Worm (Caenorhabditis elegans) whole organism, L2 larva: ENCODE data around the gene srg-56.

Source experiments
- C34F6.9 ChIP-seq: fragments of 150-350 bp; optimal IDR thresholded peaks from 2 replicates; lab custom pipeline; 2014; ENCODE audit warnings: missing biosample characterization, missing genetic modification characterization
- R02D3.7 ChIP-seq: fragments of 150-350 bp; optimal IDR thresholded peaks from 2 replicates; lab custom pipeline; 2014; ENCODE audit warnings: missing biosample characterization, missing genetic modification characterization
- Y55F3AM.14 ChIP-seq: fragments of 200-800 bp; sonication (Bioruptor generic); optimal IDR thresholded peaks from 2 replicates; lab custom pipeline; 2018; ENCODE audit warnings: mild to moderate bottlenecking, missing genetic modification characterization, missing compliant biosample characterization
- alr-1 ChIP-seq: fragments of 150-350 bp; optimal IDR thresholded peaks from 2 replicates; lab custom pipeline; 2014; ENCODE audit warnings: missing biosample characterization, missing genetic modification characterization
- blmp-1 ChIP-seq: sonication (generic microtip); optimal IDR thresholded peaks from 2 replicates; lab custom pipeline; 2017; ENCODE audit warnings: missing genetic modification characterization, mild to moderate bottlenecking, missing compliant biosample characterization, antibody characterized with exemption, moderate library complexity; ENCODE audit not compliant: insufficient read depth
- crh-2 ChIP-seq: sonication (generic microtip); optimal IDR thresholded peaks from 2 replicates; lab custom pipeline; 2017; ENCODE audit warnings: missing biosample characterization, missing genetic modification characterization
- dmd-4 ChIP-seq: sonication (generic microtip); optimal IDR thresholded peaks from 2 replicates; lab custom pipeline; 2017; ENCODE audit warnings: missing biosample characterization, missing genetic modification characterization
- egl-27 ChIP-seq: sonication (generic microtip); optimal IDR thresholded peaks from 3 replicates; lab custom pipeline; 2017; ENCODE audit warnings: missing biosample characterization, missing genetic modification reagents, missing genetic modification characterization
- elt-1 ChIP-seq: fragments of 150-350 bp; optimal IDR thresholded peaks from 2 replicates; lab custom pipeline; 2014; ENCODE audit warnings: missing biosample characterization, missing genetic modification characterization
- fos-1 ChIP-seq: fragments of 150-350 bp; optimal IDR thresholded peaks from 2 replicates; lab custom pipeline; 2014; ENCODE audit warnings: missing biosample characterization, missing genetic modification characterization
- lin-11 ChIP-seq: fragments of 150-350 bp; sonication (generic microtip); optimal IDR thresholded peaks from 2 replicates; lab custom pipeline; 2014; ENCODE audit warnings: missing biosample characterization, missing genetic modification characterization, inconsistent platforms, mixed read lengths
- lin-13 ChIP-seq: fragments of 150-350 bp; optimal IDR thresholded peaks from 2 replicates; lab custom pipeline; 2014; ENCODE audit warnings: missing biosample characterization, missing genetic modification reagents, missing genetic modification characterization
- lin-39 ChIP-seq: fragments of 150-350 bp; optimal IDR thresholded peaks from 2 replicates; lab custom pipeline; 2014; ENCODE audit warnings: missing biosample characterization, missing genetic modification reagents, missing genetic modification characterization
- lsy-2 ChIP-seq, 2 experiments: fragments of 150-350 bp in 1 of 2; sonication (generic microtip) in 1 of 2; optimal IDR thresholded peaks; 2 replicates each; lab custom pipeline; 2014 to 2017; ENCODE audit warnings: missing biosample characterization in 2 of 2, missing genetic modification characterization in 2 of 2
- mdl-1 ChIP-seq, 2 experiments: fragments of 150-350 bp in 1 of 2; sonication (generic microtip) in 1 of 2; optimal IDR thresholded peaks; 2 replicates each; lab custom pipeline; 2017; ENCODE audit warnings: missing biosample characterization in 2 of 2, missing genetic modification characterization in 2 of 2
- nhr-10 ChIP-seq: sonication (generic microtip); optimal IDR thresholded peaks from 2 replicates; lab custom pipeline; 2017; ENCODE audit warnings: missing biosample characterization, missing genetic modification characterization
- nhr-11 ChIP-seq: fragments of 150-350 bp; optimal IDR thresholded peaks from 2 replicates; lab custom pipeline; 2014; ENCODE audit warnings: missing biosample characterization, missing genetic modification characterization
- nhr-12 ChIP-seq: fragments of 150-350 bp; optimal IDR thresholded peaks from 2 replicates; lab custom pipeline; 2014; ENCODE audit warnings: missing biosample characterization, missing genetic modification characterization
- nhr-21 ChIP-seq: fragments of 150-350 bp; optimal IDR thresholded peaks from 2 replicates; lab custom pipeline; 2014; ENCODE audit warnings: missing biosample characterization, missing genetic modification characterization
- nhr-23 ChIP-seq: fragments of 150-350 bp; optimal IDR thresholded peaks from 2 replicates; lab custom pipeline; 2014; ENCODE audit warnings: missing biosample characterization, missing genetic modification reagents, missing genetic modification characterization
- nhr-237 ChIP-seq: fragments of 150-350 bp; optimal IDR thresholded peaks from 2 replicates; lab custom pipeline; 2014; ENCODE audit warnings: missing biosample characterization, missing genetic modification characterization
- nhr-25 ChIP-seq: fragments of 150-350 bp; sonication (generic microtip); optimal IDR thresholded peaks from 3 replicates; lab custom pipeline; 2014; ENCODE audit warnings: missing biosample characterization, missing genetic modification characterization
- nhr-6 ChIP-seq: fragments of 150-350 bp; optimal IDR thresholded peaks from 2 replicates; lab custom pipeline; 2014; ENCODE audit warnings: missing biosample characterization, missing genetic modification characterization
- nhr-77 ChIP-seq: fragments of 150-350 bp; optimal IDR thresholded peaks from 2 replicates; lab custom pipeline; 2014; ENCODE audit warnings: missing biosample characterization, missing genetic modification characterization
- sem-4 ChIP-seq: fragments of 150-350 bp; optimal IDR thresholded peaks from 2 replicates; lab custom pipeline; 2014; ENCODE audit warnings: missing biosample characterization, missing genetic modification reagents, missing genetic modification characterization
- sma-3 ChIP-seq: sonication (generic microtip); optimal IDR thresholded peaks from 2 replicates; lab custom pipeline; 2016; ENCODE audit warnings: missing genetic modification reagents, missing genetic modification characterization, missing compliant biosample characterization
- unc-39 ChIP-seq: fragments of 150-350 bp; optimal IDR thresholded peaks from 2 replicates; lab custom pipeline; 2014; ENCODE audit warnings: missing biosample characterization, missing genetic modification characterization
- unc-55 ChIP-seq: fragments of 150-350 bp; sonication (generic microtip); optimal IDR thresholded peaks from 3 replicates; lab custom pipeline; 2014; ENCODE audit warnings: missing biosample characterization, missing genetic modification reagents, missing genetic modification characterization
- zag-1 ChIP-seq: fragments of 150-350 bp; optimal IDR thresholded peaks from 2 replicates; lab custom pipeline; 2014; ENCODE audit warnings: missing biosample characterization, missing genetic modification characterization
- ztf-11 ChIP-seq: sonication (generic microtip); optimal IDR thresholded peaks from 2 replicates; lab custom pipeline; 2017; ENCODE audit warnings: missing biosample characterization, missing genetic modification characterization
- ztf-4 ChIP-seq: fragments of 150-350 bp; optimal IDR thresholded peaks from 2 replicates; lab custom pipeline; 2014; ENCODE audit warnings: missing biosample characterization, missing genetic modification characterization

srg-56 gene

ce11 chrV:2694389-2694788 lies 43.7 kb downstream of the srg-56 start, which contains the start of gene Y45G12B.2 (continued):
- TF ChIP-seq R02D3.7 (no peak), nhr-25 (tag; lab: Kevin White, UChicago) (peak; percentile 51), nhr-237 (tag; lab: Kevin White, UChicago) (no peak), nhr-21 (tag; lab: Kevin White, UChicago) (peak; percentile 62), nhr-77 (tag; lab: Kevin White, UChicago) (no peak), alr-1 (tag; lab: Kevin White, UChicago) (no peak), ztf-4 (tag; lab: Kevin White, UChicago) (no peak), C34F6.9 (tag; lab: Kevin White, UChicago) (peak; percentile 69), mdl-1 (tag; optimal IDR thresholded peaks at IDR 0.05; lab: Kevin White, UChicago) (no peak), elt-1 (tag; lab: Kevin White, UChicago) (no peak), Y55F3AM.14 (GFP tag; lab: Kevin White, UChicago) (no peak), lsy-2 (tag; optimal IDR thresholded peaks at IDR 0.05; lab: Kevin White, UChicago) (peak; percentile 98 to 99), zag-1 (tag; lab: Kevin White, UChicago) (no peak), nhr-23 (tag; lab: Kevin White, UChicago) (no peak), ztf-11 (tag; lab: Kevin White, UChicago) (no peak), unc-55 (GFP tag; lab: Kevin White, UChicago) (peak; percentile 73), crh-2 (tag; lab: Kevin White, UChicago) (peak; percentile 96), blmp-1 (tag; lab: Kevin White, UChicago) (no peak), nhr-6 (tag; lab: Kevin White, UChicago) (no peak), unc-39 (tag; lab: Kevin White, UChicago) (no peak), lin-13 (peak; percentile 44), nhr-12 (tag; lab: Kevin White, UChicago) (no peak), sem-4 (tag; lab: Kevin White, UChicago) (peak; percentile 18), sma-3 (GFP tag; lab: Kevin White, UChicago) (peak; percentile 45)

- TF ChIP-seq blmp-1 (tag; lab: Kevin White, UChicago) (no peak), lin-39 (tag; lab: Kevin White, UChicago) (no peak), lin-11 (no peak), zag-1 (tag; lab: Kevin White, UChicago) (no peak), R02D3.7 (no peak), sem-4 (tag; lab: Kevin White, UChicago) (no peak), dmd-4 (tag; lab: Kevin White, UChicago) (no peak), crh-2 (tag; lab: Kevin White, UChicago) (no peak), egl-27 (tag; lab: Kevin White, UChicago) (no peak), unc-39 (tag; lab: Kevin White, UChicago) (no peak), nhr-11 (tag; lab: Kevin White, UChicago) (no peak), fos-1 (tag; lab: Kevin White, UChicago) (no peak)
These were observed 47.1 kb downstream of the srg-56 start for ce11 chrV:2690948-2691347.

ce11 chrV:2690478-2690877 lies 47.6 kb downstream of the srg-56 start:
- no peak for TF ChIP-seq fos-1 (tag; lab: Kevin White, UChicago)
- TF ChIP-seq lin-39 (tag; lab: Kevin White, UChicago): no peak
- no peak for TF ChIP-seq nhr-12 (tag; lab: Kevin White, UChicago)
- TF ChIP-seq, all 48 proteins: peak for 0

ce11 chrV:2688562-2688961 lies 49.5 kb downstream of the srg-56 start:
- TF ChIP-seq nhr-10: no peak
